Worm (Caenorhabditis elegans) whole organism, L3 larva: ENCODE results near the gene F21C10.7.
A peak's percentile ranks its signal among the peaks of the same experiment; 100 is the strongest.

Experiments used
- aly-2 ChIP-seq: fragments of 150-350 bp; optimal IDR thresholded peaks from 2 replicates; lab custom pipeline; 2014; ENCODE audit warnings: missing biosample characterization, missing genetic modification characterization
- ceh-16 ChIP-seq: sonication (generic microtip); optimal IDR thresholded peaks from 2 replicates; lab custom pipeline; 2017; ENCODE audit warnings: missing biosample characterization, missing genetic modification characterization
- ceh-28 ChIP-seq: fragments of 150-350 bp; optimal IDR thresholded peaks from 2 replicates; lab custom pipeline; 2014; ENCODE audit warnings: missing biosample characterization, missing genetic modification reagents, missing genetic modification characterization
- ceh-9 ChIP-seq: sonication (generic microtip); optimal IDR thresholded peaks from 2 replicates; lab custom pipeline; 2018; ENCODE audit warnings: missing biosample characterization, missing genetic modification characterization
- daf-12 ChIP-seq: fragments of 150-350 bp; optimal IDR thresholded peaks from 2 replicates; lab custom pipeline; 2014; ENCODE audit warnings: missing biosample characterization, missing genetic modification reagents, missing genetic modification characterization
- egl-5 ChIP-seq: fragments of 150-350 bp; optimal IDR thresholded peaks from 2 replicates; lab custom pipeline; 2017; ENCODE audit warnings: missing biosample characterization, missing genetic modification reagents, missing genetic modification characterization, inconsistent platforms
- elt-1 ChIP-seq: fragments of 150-350 bp; optimal IDR thresholded peaks from 2 replicates; lab custom pipeline; 2014; ENCODE audit warnings: missing biosample characterization, missing genetic modification characterization
- elt-2 ChIP-seq: sonication (generic microtip); optimal IDR thresholded peaks from 2 replicates; lab custom pipeline; 2016; ENCODE audit warnings: missing genetic modification reagents, mild to moderate bottlenecking, missing genetic modification characterization, missing compliant biosample characterization
- elt-3 ChIP-seq, 3 experiments: fragments of 150-350 bp in 1 of 3; sonication (generic microtip) in 2 of 3; optimal IDR thresholded peaks; 2 replicates in 2 of 3; 4 replicates in 1 of 3; lab custom pipeline; 2014 to 2017; ENCODE audit warnings: missing biosample characterization in 3 of 3, missing genetic modification characterization in 3 of 3
- fkh-10 ChIP-seq: sonication (generic microtip); optimal IDR thresholded peaks from 2 replicates; lab custom pipeline; 2017; ENCODE audit warnings: missing biosample characterization, missing genetic modification reagents, missing genetic modification characterization
- fkh-2 ChIP-seq: fragments of 150-350 bp; optimal IDR thresholded peaks from 2 replicates; lab custom pipeline; 2014; ENCODE audit warnings: missing biosample characterization, missing genetic modification reagents, missing genetic modification characterization
- lsy-12 ChIP-seq: sonication (generic microtip); optimal IDR thresholded peaks from 2 replicates; lab custom pipeline; 2016; ENCODE audit warnings: mild to moderate bottlenecking, missing genetic modification characterization, missing compliant biosample characterization
- nfya-1 ChIP-seq: sonication (generic microtip); optimal IDR thresholded peaks from 2 replicates; lab custom pipeline; 2017; ENCODE audit warnings: missing genetic modification characterization, mild to moderate bottlenecking, missing compliant biosample characterization, antibody characterized with exemption, moderate library complexity; ENCODE audit not compliant: insufficient read depth
- nhr-11 ChIP-seq: fragments of 150-350 bp; optimal IDR thresholded peaks from 2 replicates; lab custom pipeline; 2014; ENCODE audit warnings: missing biosample characterization, missing genetic modification characterization
- nhr-12 ChIP-seq: fragments of 150-350 bp; optimal IDR thresholded peaks from 2 replicates; lab custom pipeline; 2014; ENCODE audit warnings: missing biosample characterization, missing genetic modification characterization
- nhr-23 ChIP-seq: fragments of 150-350 bp; optimal IDR thresholded peaks from 2 replicates; lab custom pipeline; 2014; ENCODE audit warnings: missing biosample characterization, missing genetic modification reagents, missing genetic modification characterization
- nhr-237 ChIP-seq: fragments of 150-350 bp; optimal IDR thresholded peaks from 2 replicates; lab custom pipeline; 2014; ENCODE audit warnings: missing biosample characterization, missing genetic modification characterization
- nhr-25 ChIP-seq: sonication (generic microtip); optimal IDR thresholded peaks from 2 replicates; lab custom pipeline; 2017; ENCODE audit warnings: missing biosample characterization, missing genetic modification characterization
- nhr-28 ChIP-seq: fragments of 150-350 bp; optimal IDR thresholded peaks from 2 replicates; lab custom pipeline; 2014; ENCODE audit warnings: missing biosample characterization, missing genetic modification characterization
- nhr-43 ChIP-seq: sonication (generic microtip); optimal IDR thresholded peaks from 2 replicates; lab custom pipeline; 2016; ENCODE audit warnings: mild to moderate bottlenecking, missing genetic modification characterization, missing compliant biosample characterization; ENCODE audit not compliant: poor library complexity, severe bottlenecking
- nhr-67 ChIP-seq: fragments of 150-350 bp; optimal IDR thresholded peaks from 2 replicates; lab custom pipeline; 2014; ENCODE audit warnings: missing biosample characterization, missing genetic modification characterization
- nhr-77 ChIP-seq: fragments of 150-350 bp; optimal IDR thresholded peaks from 2 replicates; lab custom pipeline; 2014; ENCODE audit warnings: missing biosample characterization, missing genetic modification characterization
- pha-4 ChIP-seq: fragments of 150-350 bp; optimal IDR thresholded peaks from 2 replicates; lab custom pipeline; 2014; ENCODE audit warnings: missing biosample characterization, missing genetic modification reagents, missing genetic modification characterization
- pqm-1 ChIP-seq: fragments of 150-350 bp; optimal IDR thresholded peaks from 2 replicates; lab custom pipeline; 2017; ENCODE audit warnings: missing biosample characterization, missing genetic modification characterization, inconsistent platforms
- sea-2 ChIP-seq: fragments of 150-350 bp; sonication (generic microtip); optimal IDR thresholded peaks from 4 replicates; lab custom pipeline; 2014; ENCODE audit warnings: missing biosample characterization, missing genetic modification reagents, missing genetic modification characterization
- snpc-4 ChIP-seq: fragments of 150-350 bp; optimal IDR thresholded peaks from 2 replicates; lab custom pipeline; 2014; ENCODE audit warnings: missing biosample characterization, missing genetic modification characterization
- tbx-2 ChIP-seq: sonication (generic microtip); optimal IDR thresholded peaks from 2 replicates; lab custom pipeline; 2016; ENCODE audit warnings: mild to moderate bottlenecking, missing genetic modification characterization, missing compliant biosample characterization
- unc-39 ChIP-seq: sonication (generic microtip); optimal IDR thresholded peaks from 4 replicates; lab custom pipeline; 2017; ENCODE audit warnings: missing biosample characterization, missing genetic modification characterization
- unc-62 ChIP-seq: fragments of 150-350 bp; sonication (generic microtip); optimal IDR thresholded peaks from 4 replicates; lab custom pipeline; 2014; ENCODE audit warnings: missing biosample characterization, missing genetic modification reagents, missing genetic modification characterization
- zag-1 ChIP-seq: fragments of 150-350 bp; optimal IDR thresholded peaks from 2 replicates; lab custom pipeline; 2014; ENCODE audit warnings: missing biosample characterization, missing genetic modification characterization
- ztf-11 ChIP-seq: fragments of 150-350 bp; optimal IDR thresholded peaks from 2 replicates; lab custom pipeline; 2014; ENCODE audit warnings: missing biosample characterization, missing genetic modification characterization

F21C10.7 gene

DNA sequence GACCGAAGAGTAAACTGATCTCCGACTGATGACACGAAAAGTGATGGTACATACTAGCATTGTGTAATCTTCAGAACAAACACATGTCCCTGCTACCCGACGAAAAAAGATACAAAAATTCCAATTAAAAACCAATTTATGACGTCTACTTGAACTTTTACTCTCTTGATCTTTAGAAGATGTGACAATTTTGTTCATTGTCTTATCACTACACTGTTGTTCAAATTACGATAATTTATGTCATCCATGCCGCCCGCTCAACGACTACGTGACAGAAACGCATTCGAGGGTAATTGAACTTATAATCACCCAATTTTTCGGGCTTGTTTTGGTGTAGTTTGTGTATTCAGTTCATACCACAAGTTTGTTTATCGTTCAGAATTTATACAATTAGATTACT is 31.3 kb downstream of the F21C10.7 start:
- TF ChIP-seq egl-5 (tag; lab: Kevin White, UChicago) (no peak), elt-2 (tag; lab: Kevin White, UChicago) (no peak), pha-4 (tag; lab: Kevin White, UChicago) (no peak), nhr-23 (peak; percentile 5), sea-2 (GFP tag; lab: Kevin White, UChicago) (no peak), daf-12 (tag; lab: Kevin White, UChicago) (no peak), nhr-25 (tag; lab: Kevin White, UChicago) (peak; percentile 25), unc-62 (GFP tag; lab: Kevin White, UChicago) (no peak), elt-3 (tag; optimal IDR thresholded peaks at IDR 0.05; lab: Kevin White, UChicago) (no peak)

ce11 chrV:9146196-9146595 is 33.6 kb downstream of the F21C10.7 start:
- TF ChIP-seq fkh-10 (GFP tag; lab: Kevin White, UChicago) (no peak), fkh-2 (tag; lab: Kevin White, UChicago) (no peak), zag-1 (no peak), tbx-2 (tag; lab: Kevin White, UChicago) (no peak), ceh-28 (tag; lab: Kevin White, UChicago) (no peak), elt-2 (tag; lab: Kevin White, UChicago) (peak; percentile 68), nhr-11 (no peak), ztf-11 (no peak), pqm-1 (peak; percentile 13)
- TF ChIP-seq, all 47 proteins: peak for 2

DNA sequence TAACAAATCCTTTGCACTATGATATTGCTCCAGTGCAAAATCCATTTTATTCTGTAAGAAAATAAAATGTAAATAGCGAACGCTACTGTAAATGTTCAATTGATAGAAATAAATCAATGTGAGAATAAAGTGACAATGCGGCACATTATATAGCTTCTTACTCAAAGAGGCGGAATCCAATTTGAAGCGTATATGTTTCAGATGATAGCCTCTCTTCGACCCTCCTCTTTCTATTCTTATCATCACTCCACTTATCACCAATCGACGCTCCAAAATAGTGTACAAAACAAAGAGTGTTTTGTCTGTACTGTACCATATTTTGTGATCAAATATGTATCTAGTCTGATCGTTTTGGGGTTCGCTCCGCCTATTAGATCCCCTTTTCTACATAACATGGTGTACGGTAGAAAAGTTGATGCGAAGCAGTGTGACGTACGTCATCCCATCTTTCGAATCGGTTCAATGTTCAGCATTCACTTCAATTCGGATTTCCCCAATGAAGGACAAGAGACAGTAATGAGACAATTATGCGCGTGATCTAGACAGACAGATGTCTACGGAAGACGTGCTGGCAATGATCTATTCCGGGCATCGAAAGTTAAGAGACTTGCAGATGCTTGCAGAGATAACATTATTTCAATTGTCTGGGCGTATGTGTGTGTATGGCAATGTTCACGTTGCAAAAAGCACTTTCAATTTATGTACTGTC is 34.4 kb downstream of the F21C10.7 start, which contains the start of gene spl-2:
Gene spl-2 (minus strand): TSS at position 51 of the 709 bp plus-strand sequence.
- TF ChIP-seq nhr-25 (tag; lab: Kevin White, UChicago) (peak; percentile 67), pha-4 (tag; lab: Kevin White, UChicago) (no peak), lsy-12 (tag; lab: Kevin White, UChicago) (no peak), nfya-1 (tag; lab: Kevin White, UChicago) (peak; percentile 6), elt-1 (tag; lab: Kevin White, UChicago) (peak; percentile 51), ceh-28 (tag; lab: Kevin White, UChicago) (no peak), nhr-23 (peak; percentile 47), elt-2 (tag; lab: Kevin White, UChicago) (peak; percentile 34), nhr-43 (peak; percentile 76)

DNA sequence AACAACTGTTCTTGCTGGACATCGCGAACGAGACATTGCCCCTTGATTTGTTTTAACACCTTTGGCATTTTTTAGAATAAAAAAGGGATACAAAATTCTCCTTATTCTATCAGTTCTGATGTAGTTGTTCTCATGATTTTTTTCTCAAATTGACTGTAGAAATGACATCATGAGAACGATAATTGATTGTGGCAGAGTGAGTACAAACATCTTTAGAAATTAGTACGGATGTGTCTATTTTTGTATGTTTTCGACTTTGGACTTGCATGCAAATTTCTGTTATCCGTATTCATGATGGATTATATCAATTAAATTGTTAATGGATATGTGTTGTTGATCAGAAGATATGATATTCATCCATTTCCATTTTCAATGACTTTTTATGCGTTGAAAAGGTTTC is 35.6 kb downstream of the F21C10.7 start:
- TF ChIP-seq nhr-237 (tag; lab: Kevin White, UChicago): no peak
- TF ChIP-seq elt-1 (tag; lab: Kevin White, UChicago): no peak
- TF ChIP-seq unc-62 (GFP tag; lab: Kevin White, UChicago): no peak
- no peak for TF ChIP-seq unc-39 (tag; lab: Kevin White, UChicago)
- no peak for TF ChIP-seq tbx-2 (tag; lab: Kevin White, UChicago)
- TF ChIP-seq ceh-16 (tag; lab: Kevin White, UChicago): no peak
- TF ChIP-seq egl-5 (tag; lab: Kevin White, UChicago): no peak
- no peak for TF ChIP-seq elt-3 (tag; optimal IDR thresholded peaks at IDR 0.05; lab: Kevin White, UChicago)
- TF ChIP-seq pqm-1: no peak

ce11 chrV:9152339-9152738 is 39.8 kb downstream of the F21C10.7 start:
- TF ChIP-seq nhr-25 (tag; lab: Kevin White, UChicago) (peak; percentile 16), lsy-12 (tag; lab: Kevin White, UChicago) (no peak)

DNA sequence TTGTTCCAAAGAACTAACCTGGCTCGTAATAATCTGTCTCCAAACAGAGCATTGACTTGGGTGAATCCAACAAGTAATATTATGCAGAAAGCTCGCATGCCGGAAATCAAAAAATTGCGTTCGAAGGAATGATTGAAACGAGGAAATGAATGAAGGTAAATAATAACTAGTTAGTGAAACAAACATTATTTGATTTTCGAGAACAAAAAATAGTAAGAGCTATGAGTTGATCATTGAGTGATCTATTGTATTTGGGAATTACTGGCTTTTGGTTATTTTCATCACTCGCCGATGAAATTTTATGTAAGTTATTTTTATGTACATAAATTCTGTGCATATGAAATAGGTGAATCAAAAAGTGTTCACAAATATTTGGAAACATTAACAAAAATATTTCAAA is 42.2 kb downstream of the F21C10.7 start, which contains the start of gene B0222.5:
Gene B0222.5 (minus strand): TSS at position 101 of the 400 bp plus-strand sequence.
- no peak for TF ChIP-seq snpc-4
- no peak for TF ChIP-seq elt-1 (tag; lab: Kevin White, UChicago)
- no peak for TF ChIP-seq nhr-237 (tag; lab: Kevin White, UChicago)
- no peak for TF ChIP-seq egl-5 (tag; lab: Kevin White, UChicago)
- TF ChIP-seq pha-4 (tag; lab: Kevin White, UChicago): no peak
- TF ChIP-seq, all 47 proteins: peak for 0

DNA sequence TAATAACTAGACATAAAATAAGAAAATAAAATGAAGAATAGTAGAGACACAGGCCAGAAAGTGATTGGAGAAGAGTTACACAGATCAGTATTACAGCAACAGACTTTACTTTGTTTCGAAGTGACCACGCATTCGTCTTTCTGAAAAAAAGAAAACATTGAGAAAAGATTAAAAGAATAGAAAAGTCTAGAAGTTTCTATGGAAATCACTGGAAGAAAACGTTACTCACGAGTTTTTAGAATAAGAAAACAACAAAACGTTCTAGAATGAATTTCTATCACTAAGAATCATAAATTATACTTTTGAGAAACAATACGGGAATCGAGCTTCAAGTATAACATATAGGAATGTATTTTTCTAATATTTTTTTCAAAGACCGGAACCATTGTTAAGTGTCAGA is 43.0 kb downstream of the F21C10.7 start:
- TF ChIP-seq nhr-12 (tag; lab: Kevin White, UChicago): no peak
- no peak for TF ChIP-seq aly-2 (tag; lab: Kevin White, UChicago)
- TF ChIP-seq nhr-28 (tag; lab: Kevin White, UChicago): no peak
- TF ChIP-seq ztf-11: no peak
- no peak for TF ChIP-seq nhr-77 (tag; lab: Kevin White, UChicago)
- TF ChIP-seq daf-12 (tag; lab: Kevin White, UChicago): no peak
- no peak for TF ChIP-seq snpc-4
- TF ChIP-seq tbx-2 (tag; lab: Kevin White, UChicago): no peak
- TF ChIP-seq nhr-67: no peak
- TF ChIP-seq fkh-10 (GFP tag; lab: Kevin White, UChicago): no peak
- TF ChIP-seq ceh-9 (tag; lab: Kevin White, UChicago): no peak
- TF ChIP-seq, all 47 proteins: peak for 0
